Worm (Caenorhabditis elegans): ENCODE results near the gene C24F3.2.

Gene C24F3.2

ce11 chrIV:10222122-10222589 lies at the start of gene C24F3.2:
Gene C24F3.2 (plus strand): TSS chrIV:10222539.
- no peak for TF ChIP-seq alr-1 (tag; optimal IDR thresholded peaks at IDR 0.05; ENCODE audit: borderline replicate concordance)
- TF ChIP-seq fkh-4 (tag; optimal IDR thresholded peaks at IDR 0.05; ENCODE audit: borderline replicate concordance): no peak
- TF ChIP-seq tbx-2 (tag; optimal IDR thresholded peaks at IDR 0.05): peak; percentile 49
- TF ChIP-seq dsc-1 (tag; optimal IDR thresholded peaks at IDR 0.05): peak; percentile 59
- peak; percentile 0 for TF ChIP-seq egl-13 (tag; optimal IDR thresholded peaks at IDR 0.05)
- no peak for TF ChIP-seq hlh-17 (GFP tag; optimal IDR thresholded peaks at IDR 0.05; ENCODE audit: borderline replicate concordance)
- TF ChIP-seq elt-2 (tag; optimal IDR thresholded peaks at IDR 0.05): no peak
- TF ChIP-seq ets-5 (GFP tag; IDR thresholded peaks at IDR 0.05): no peak
- peak; percentile 92 to 97 for TF ChIP-seq lsy-2 (tag; optimal IDR thresholded peaks at IDR 0.05)
- no peak for TF ChIP-seq ztf-11 (tag; optimal IDR thresholded peaks at IDR 0.05)
- TF ChIP-seq isw-1 (GFP tag; IDR thresholded peaks at IDR 0.05): peak; percentile 16; the same call in 1 of the 2 replicates
- TF ChIP-seq lir-3 (tag; optimal IDR thresholded peaks at IDR 0.05; ENCODE audit: poor library complexity): no peak
- TF ChIP-seq unc-62 (GFP tag; optimal IDR thresholded peaks at IDR 0.05): no peak
- TF ChIP-seq lin-14 (GFP tag; optimal IDR thresholded peaks at IDR 0.05): peak; percentile 94
- TF ChIP-seq fos-1 (tag; optimal IDR thresholded peaks at IDR 0.05): peak; percentile 37
- TF ChIP-seq blmp-1 (tag; optimal IDR thresholded peaks at IDR 0.05): peak; percentile 71
- no peak for TF ChIP-seq nhr-76 (tag; optimal IDR thresholded peaks at IDR 0.05)
- no peak for TF ChIP-seq lin-39 (tag; optimal IDR thresholded peaks at IDR 0.05)
- TF ChIP-seq zip-4 (GFP tag; optimal IDR thresholded peaks at IDR 0.05): no peak
- TF ChIP-seq nhr-47 (tag; optimal IDR thresholded peaks at IDR 0.05): peak; percentile 64
- TF ChIP-seq unc-86 (tag; optimal IDR thresholded peaks at IDR 0.05): peak; percentile 26
- no peak for TF ChIP-seq ces-1 (GFP tag; optimal IDR thresholded peaks at IDR 0.05)
- TF ChIP-seq elt-3 (tag; optimal IDR thresholded peaks at IDR 0.05): peak in 2 of 6 experiments; percentile 36 to 54
- TF ChIP-seq nhr-20 (tag; optimal IDR thresholded peaks at IDR 0.05): peak; percentile 80
- peak; percentile 24 for TF ChIP-seq skn-1 (tag; optimal IDR thresholded peaks at IDR 0.05)
- TF ChIP-seq unc-98 (GFP tag; IDR thresholded peaks at IDR 0.05): no peak
- no peak for TF ChIP-seq Y116A8C.19 (tag; optimal IDR thresholded peaks at IDR 0.05; ENCODE audit: borderline replicate concordance)
- no peak for TF ChIP-seq ceh-88 (GFP tag; IDR thresholded peaks at IDR 0.05)
- TF ChIP-seq unc-30 (tag; optimal IDR thresholded peaks at IDR 0.05): no peak
- TF ChIP-seq sup-37 (GFP tag; optimal IDR thresholded peaks at IDR 0.05): peak; percentile 45
- TF ChIP-seq nhr-28 (tag; optimal IDR thresholded peaks at IDR 0.05): no peak
- peak; percentile 75 for TF ChIP-seq rnt-1 (tag; optimal IDR thresholded peaks at IDR 0.05)
- TF ChIP-seq C34B4.2 (tag; optimal IDR thresholded peaks at IDR 0.05): no peak
- TF ChIP-seq ceh-63 (GFP tag; optimal IDR thresholded peaks at IDR 0.05): no peak
- TF ChIP-seq mef-2 (tag; optimal IDR thresholded peaks at IDR 0.05): no peak
- TF ChIP-seq mdl-1 (tag; optimal IDR thresholded peaks at IDR 0.05): no peak
- TF ChIP-seq lin-35 (GFP tag; optimal IDR thresholded peaks at IDR 0.05): peak; percentile 77 to 87
- TF ChIP-seq lin-15B (tag; optimal IDR thresholded peaks at IDR 0.05): no peak
- TF ChIP-seq ceh-90 (tag; optimal IDR thresholded peaks at IDR 0.05): no peak
- TF ChIP-seq aha-1 (tag; optimal IDR thresholded peaks at IDR 0.05): no peak
- no peak for TF ChIP-seq efl-3 (GFP tag; optimal IDR thresholded peaks at IDR 0.05)
- peak; percentile 45 for TF ChIP-seq C16A3.4 (tag; optimal IDR thresholded peaks at IDR 0.05)
- TF ChIP-seq dpl-1 (GFP tag; optimal IDR thresholded peaks at IDR 0.05): peak; percentile 60 to 85 (median 74)
- TF ChIP-seq snpc-4 (tag; optimal IDR thresholded peaks at IDR 0.05): peak; percentile 15
- TF ChIP-seq tlp-1 (tag; optimal IDR thresholded peaks at IDR 0.05): no peak
- peak; percentile 61 for TF ChIP-seq irx-1 (tag; optimal IDR thresholded peaks at IDR 0.05)
- no peak for TF ChIP-seq hlh-4 (tag; optimal IDR thresholded peaks at IDR 0.05)
- TF ChIP-seq sox-4 (tag; optimal IDR thresholded peaks at IDR 0.05): no peak
- TF ChIP-seq ceh-8 (GFP tag; optimal IDR thresholded peaks at IDR 0.05): no peak
- peak; percentile 94 for TF ChIP-seq nhr-85 (tag)
- TF ChIP-seq nhr-19 (GFP tag; conservative IDR thresholded peaks at IDR 0.05): peak; percentile 45
- no peak for TF ChIP-seq sptf-1 (tag; optimal IDR thresholded peaks at IDR 0.05)
- no peak for TF ChIP-seq fkh-10 (GFP tag; optimal IDR thresholded peaks at IDR 0.05)

Data from whole organism, L1 larva.